Worm (Caenorhabditis elegans) whole organism, young adult: Measurements from ENCODE around the gene D2023.3.

Source experiments
- B0019.2 ChIP-seq: fragments of 200-800 bp; sonication (Bioruptor generic); conservative IDR thresholded peaks from 2 replicates; pipeline ENCODE4 v1.3.6; 2022; ENCODE audit warnings: missing genetic modification reagents, missing genetic modification characterization, missing compliant biosample characterization
- B0261.1 ChIP-seq: sonication (generic microtip); optimal IDR thresholded peaks from 2 replicates; lab custom pipeline; 2016; ENCODE audit warnings: mild to moderate bottlenecking, missing genetic modification characterization, moderate library complexity, missing compliant biosample characterization
- C06A6.2 ChIP-seq: fragments of 200-800 bp; sonication (Bioruptor generic); conservative IDR thresholded peaks from 2 replicates; pipeline ENCODE4 v1.3.6; 2022; ENCODE audit warnings: missing genetic modification characterization, missing compliant biosample characterization
- F10E7.11 ChIP-seq: sonication (generic microtip); optimal IDR thresholded peaks from 2 replicates; lab custom pipeline; 2017; ENCODE audit warnings: mild to moderate bottlenecking, missing genetic modification characterization, moderate library complexity, missing compliant biosample characterization
- F22D6.2 ChIP-seq: sonication (generic microtip); optimal IDR thresholded peaks from 2 replicates; lab custom pipeline; 2016; ENCODE audit warnings: mild to moderate bottlenecking, missing genetic modification characterization, missing compliant biosample characterization
- F23B12.7 ChIP-seq: sonication (generic microtip); optimal IDR thresholded peaks from 2 replicates; lab custom pipeline; 2017; ENCODE audit warnings: missing genetic modification characterization, mild to moderate bottlenecking, missing compliant biosample characterization, antibody characterized with exemption, moderate library complexity; ENCODE audit not compliant: insufficient read depth
- F37B4.10 ChIP-seq: fragments of 200-800 bp; sonication (Bioruptor generic); IDR thresholded peaks from 2 replicates; pipeline ENCODE4 v1.3.6; 2022; ENCODE audit warnings: missing genetic modification characterization, missing compliant biosample characterization
- F49E8.2 ChIP-seq: sonication (generic microtip); optimal IDR thresholded peaks from 3 replicates; lab custom pipeline; 2017; ENCODE audit warnings: missing genetic modification characterization, mild to moderate bottlenecking, missing compliant biosample characterization, antibody characterized with exemption, moderate library complexity; ENCODE audit not compliant: insufficient read depth
- K11D2.4 ChIP-seq: fragments of 200-800 bp; sonication (Bioruptor generic); IDR thresholded peaks from 2 replicates; pipeline ENCODE4 v1.3.6; 2022; ENCODE audit warnings: missing genetic modification reagents, missing genetic modification characterization, missing compliant biosample characterization
- Y53G8AR.9 ChIP-seq: fragments of 200-800 bp; sonication (Bioruptor generic); conservative IDR thresholded peaks from 2 replicates; pipeline ENCODE4 v1.3.6; 2022; ENCODE audit warnings: missing genetic modification reagents, missing genetic modification characterization, missing compliant biosample characterization
- ZK185.1 ChIP-seq: sonication (generic microtip); optimal IDR thresholded peaks from 2 replicates; lab custom pipeline; 2016; ENCODE audit warnings: mild to moderate bottlenecking, missing genetic modification characterization, missing compliant biosample characterization; ENCODE audit not compliant: poor library complexity, severe bottlenecking
- aptf-2 ChIP-seq: fragments of 200-800 bp; sonication (Bioruptor generic); conservative IDR thresholded peaks from 2 replicates; pipeline ENCODE4 v1.3.6; 2022; ENCODE audit warnings: missing genetic modification reagents, missing genetic modification characterization, missing compliant biosample characterization
- aptf-3 ChIP-seq: fragments of 200-800 bp; sonication (Bioruptor generic); IDR thresholded peaks from 2 replicates; pipeline ENCODE4 v1.3.6; 2022; ENCODE audit warnings: missing genetic modification characterization, missing compliant biosample characterization
- atf-7 ChIP-seq: sonication (generic microtip); optimal IDR thresholded peaks from 2 replicates; lab custom pipeline; 2017; ENCODE audit warnings: mild to moderate bottlenecking, missing genetic modification characterization, missing compliant biosample characterization
- ccch-3 ChIP-seq: fragments of 200-800 bp; sonication (Bioruptor generic); optimal IDR thresholded peaks from 2 replicates; lab custom pipeline; 2018; ENCODE audit warnings: mild to moderate bottlenecking, missing genetic modification characterization, missing compliant biosample characterization
- cebp-1 ChIP-seq, 2 experiments: fragments of 200-800 bp in 1 of 2; sonication (Bioruptor generic) in 1 of 2; sonication (generic microtip) in 1 of 2; IDR thresholded peaks in 1 of 2; optimal IDR thresholded peaks in 1 of 2; 2 replicates each; pipeline versions ENCODE4 v1.3.6 to Lab custom; 2017 to 2022; ENCODE audit warnings: missing compliant biosample characterization in 2 of 2, missing genetic modification characterization in 2 of 2, mild to moderate bottlenecking in 1 of 2, missing genetic modification reagents in 1 of 2, moderate library complexity in 1 of 2
- ceh-100 ChIP-seq: fragments of 200-800 bp; sonication (Bioruptor generic); IDR thresholded peaks from 2 replicates; pipeline ENCODE4 v1.3.6; 2022; ENCODE audit warnings: missing genetic modification reagents, missing genetic modification characterization, missing compliant biosample characterization
- ceh-40 ChIP-seq: fragments of 200-800 bp; sonication (Bioruptor generic); IDR thresholded peaks from 2 replicates; pipeline ENCODE4 v1.3.6; 2022; ENCODE audit warnings: missing genetic modification characterization, missing compliant biosample characterization
- chd-7 ChIP-seq: sonication (generic microtip); optimal IDR thresholded peaks from 2 replicates; lab custom pipeline; 2016; ENCODE audit warnings: mild to moderate bottlenecking, missing genetic modification characterization, moderate library complexity, missing compliant biosample characterization
- die-1 ChIP-seq: sonication (generic microtip); optimal IDR thresholded peaks from 2 replicates; lab custom pipeline; 2016; ENCODE audit warnings: missing genotype, mild to moderate bottlenecking, missing genetic modification characterization, missing compliant biosample characterization
- egl-18 ChIP-seq: fragments of 200-800 bp; sonication (Bioruptor generic); IDR thresholded peaks from 2 replicates; pipeline ENCODE4 v1.3.6; 2022; ENCODE audit warnings: missing genetic modification reagents, missing genetic modification characterization, missing compliant biosample characterization
- egl-44 ChIP-seq: fragments of 200-800 bp; sonication (Bioruptor generic); IDR thresholded peaks from 2 replicates; pipeline ENCODE4 v1.3.6; 2022; ENCODE audit warnings: missing genetic modification reagents, missing genetic modification characterization, missing compliant biosample characterization
- egrh-3 ChIP-seq: fragments of 200-800 bp; sonication (Bioruptor generic); IDR thresholded peaks from 2 replicates; pipeline ENCODE4 v1.3.6; 2022; ENCODE audit warnings: missing genetic modification reagents, missing genetic modification characterization, missing compliant biosample characterization
- ets-4 ChIP-seq: fragments of 200-800 bp; sonication (Bioruptor generic); optimal IDR thresholded peaks from 2 replicates; lab custom pipeline; 2018; ENCODE audit warnings: mild to moderate bottlenecking, missing genetic modification characterization, missing compliant biosample characterization
- hlh-26 ChIP-seq: fragments of 200-800 bp; sonication (Bioruptor generic); conservative IDR thresholded peaks from 2 replicates; pipeline ENCODE4 v1.3.6; 2022; ENCODE audit warnings: missing genetic modification reagents, missing genetic modification characterization, missing compliant biosample characterization
- hmg-1.2 ChIP-seq: fragments of 200-800 bp; sonication (Bioruptor generic); IDR thresholded peaks from 2 replicates; pipeline ENCODE4 v1.3.6; 2022; ENCODE audit warnings: missing genetic modification reagents, missing genetic modification characterization, missing compliant biosample characterization
- hrde-1 ChIP-seq: sonication (generic microtip); optimal IDR thresholded peaks from 2 replicates; lab custom pipeline; 2016; ENCODE audit warnings: missing genetic modification characterization, mild to moderate bottlenecking, missing compliant biosample characterization, moderate library complexity, missing genotype, missing genetic modification reagents, borderline replicate concordance
- let-607 ChIP-seq, 2 experiments: fragments of 200-800 bp in 1 of 2; sonication (Bioruptor generic) in 1 of 2; sonication (generic microtip) in 1 of 2; optimal IDR thresholded peaks; 2 replicates each; lab custom pipeline; 2016 to 2018; ENCODE audit warnings: mild to moderate bottlenecking in 2 of 2, missing compliant biosample characterization in 2 of 2, missing genetic modification characterization in 2 of 2, moderate library complexity in 2 of 2, missing genotype in 1 of 2
- lin-26 ChIP-seq: fragments of 200-800 bp; sonication (Bioruptor generic); IDR thresholded peaks from 2 replicates; pipeline ENCODE4 v1.3.6; 2022; ENCODE audit warnings: missing genetic modification reagents, missing genetic modification characterization, missing compliant biosample characterization
- lin-40 ChIP-seq: sonication (generic microtip); optimal IDR thresholded peaks from 2 replicates; lab custom pipeline; 2016; ENCODE audit warnings: missing genetic modification characterization, mild to moderate bottlenecking, missing compliant biosample characterization, missing genotype, missing genetic modification reagents
- madf-3 ChIP-seq: fragments of 200-800 bp; sonication (Bioruptor generic); IDR thresholded peaks from 2 replicates; pipeline ENCODE4 v1.3.6; 2022; ENCODE audit warnings: missing genetic modification reagents, missing genetic modification characterization, missing compliant biosample characterization
- nfya-2 ChIP-seq: fragments of 200-800 bp; sonication (Bioruptor generic); IDR thresholded peaks from 2 replicates; pipeline ENCODE4 v1.3.6; 2022; ENCODE audit warnings: missing genetic modification reagents, missing genetic modification characterization, missing compliant biosample characterization
- nfyb-1 ChIP-seq: fragments of 200-800 bp; sonication (Bioruptor generic); IDR thresholded peaks from 2 replicates; pipeline ENCODE4 v1.3.6; 2022; ENCODE audit warnings: missing genetic modification reagents, missing genetic modification characterization, missing compliant biosample characterization
- nhr-27 ChIP-seq: fragments of 200-800 bp; sonication (Bioruptor generic); optimal IDR thresholded peaks from 2 replicates; lab custom pipeline; 2018; ENCODE audit warnings: mild to moderate bottlenecking, missing genetic modification characterization, moderate library complexity, missing compliant biosample characterization
- rec-8 ChIP-seq, 2 experiments: sonication (generic microtip); optimal IDR thresholded peaks; 2 replicates each; lab custom pipeline; 2016; ENCODE audit warnings: mild to moderate bottlenecking in 2 of 2, missing genetic modification characterization in 2 of 2, missing genetic modification reagents in 2 of 2, missing genotype in 2 of 2, missing biosample characterization in 1 of 2, missing compliant biosample characterization in 1 of 2, moderate library complexity in 1 of 2
- sdz-38 ChIP-seq: sonication (generic microtip); optimal IDR thresholded peaks from 2 replicates; lab custom pipeline; 2016; ENCODE audit warnings: missing genotype, missing genetic modification characterization, missing compliant biosample characterization
- somi-1 ChIP-seq: fragments of 200-800 bp; sonication (Bioruptor generic); optimal IDR thresholded peaks from 2 replicates; lab custom pipeline; 2018; ENCODE audit warnings: mild to moderate bottlenecking, missing genetic modification characterization, missing compliant biosample characterization
- ztf-26 ChIP-seq: sonication (generic microtip); optimal IDR thresholded peaks from 2 replicates; lab custom pipeline; 2017; ENCODE audit warnings: missing genetic modification characterization, missing compliant biosample characterization
- ztf-6 ChIP-seq: fragments of 200-800 bp; sonication (Bioruptor generic); IDR thresholded peaks from 2 replicates; pipeline ENCODE4 v1.3.6; 2022; ENCODE audit warnings: missing genetic modification reagents, missing genetic modification characterization, missing compliant biosample characterization

The D2023.3 gene

ce11 chrV:11802508-11802907 is 9.3 kb downstream of the D2023.3 start (continued):
- TF ChIP-seq lin-26 (GFP tag; lab: Robert Waterston, UW) (peak; percentile 58; the same call in 1 of the 2 replicates), atf-7 (tag; lab: Kevin White, UChicago) (peak; percentile 59)

ce11 chrV:11801076-11801849 is 10.6 kb downstream of the D2023.3 start:
- peak; percentile 21 for TF ChIP-seq lin-40 (tag; lab: Kevin White, UChicago)
- TF ChIP-seq egrh-3 (GFP tag; lab: Robert Waterston, UW), result no peak
- no peak for TF ChIP-seq F23B12.7 (tag; lab: Kevin White, UChicago)
- peak; percentile 12 for TF ChIP-seq ztf-26 (tag; lab: Kevin White, UChicago)
- no peak for TF ChIP-seq nhr-27 (tag; lab: Kevin White, UChicago)
- TF ChIP-seq aptf-3, result no peak
- no peak for TF ChIP-seq Y53G8AR.9
- no peak for TF ChIP-seq cebp-1 (GFP tag; IDR thresholded peaks at IDR 0.05; lab: Robert Waterston, UW)
- TF ChIP-seq cebp-1 (tag; optimal IDR thresholded peaks at IDR 0.05; lab: Kevin White, UChicago), result peak; percentile 39
- no peak for TF ChIP-seq egl-18 (GFP tag; lab: Robert Waterston, UW)
- no peak for TF ChIP-seq let-607 (tag; optimal IDR thresholded peaks at IDR 0.05; lab: Kevin White, UChicago)
- no peak for TF ChIP-seq ztf-6 (GFP tag; lab: Robert Waterston, UW)
- TF ChIP-seq hlh-26 (GFP tag; lab: Robert Waterston, UW), result no peak
- TF ChIP-seq ets-4 (GFP tag; lab: Kevin White, UChicago), result no peak
- no peak for TF ChIP-seq ceh-100 (GFP tag; lab: Robert Waterston, UW)
- no peak for TF ChIP-seq K11D2.4 (GFP tag; lab: Robert Waterston, UW)
- no peak for TF ChIP-seq hmg-1.2
- TF ChIP-seq F10E7.11 (tag; lab: Kevin White, UChicago), result no peak
- TF ChIP-seq F37B4.10 (GFP tag; lab: Robert Waterston, UW), result no peak

- TF ChIP-seq hrde-1 (tag; lab: Kevin White, UChicago) (no peak), ZK185.1 (tag; lab: Kevin White, UChicago) (no peak), sdz-38 (tag; lab: Kevin White, UChicago) (no peak)
- TF ChIP-seq, all 124 proteins: peak for 0
Measured at ce11 chrV:11800486-11800885, 11.3 kb downstream of the D2023.3 start.

- TF ChIP-seq lin-40 (tag; lab: Kevin White, UChicago) (peak; percentile 80), F49E8.2 (no peak), B0261.1 (no peak), die-1 (tag; lab: Kevin White, UChicago) (peak; percentile 86), chd-7 (tag; lab: Kevin White, UChicago) (peak; percentile 66), F22D6.2 (peak; percentile 81), hlh-26 (GFP tag; lab: Robert Waterston, UW) (no peak), ztf-26 (tag; lab: Kevin White, UChicago) (peak; percentile 91), cebp-1 (GFP tag; IDR thresholded peaks at IDR 0.05; lab: Robert Waterston, UW) (no peak), cebp-1 (tag; optimal IDR thresholded peaks at IDR 0.05; lab: Kevin White, UChicago) (peak; percentile 3), madf-3 (GFP tag; lab: Robert Waterston, UW) (0 out of 2 replicates have a peak, but pooled peaks have one; percentile 19), egl-44 (peak; percentile 18; the same call in 1 of the 2 replicates), B0019.2 (GFP tag; lab: Robert Waterston, UW) (no peak), ceh-40 (GFP tag; lab: Robert Waterston, UW) (no peak), somi-1 (GFP tag; lab: Kevin White, UChicago) (peak; percentile 69), aptf-2 (GFP tag; lab: Robert Waterston, UW) (no peak), nfyb-1 (peak; percentile 70; the same call in 1 of the 2 replicates), nfya-2 (GFP tag; lab: Robert Waterston, UW) (no peak), ccch-3 (GFP tag; lab: Kevin White, UChicago) (no peak), C06A6.2 (GFP tag; lab: Robert Waterston, UW) (peak; percentile 51; the same call in 1 of the 2 replicates), rec-8 (tag; optimal IDR thresholded peaks at IDR 0.05; lab: Kevin White, UChicago) (no peak)
Measured at ce11 chrV:11799252-11799822, 12.5 kb downstream of the D2023.3 start.
